Fruit fly (Drosophila melanogaster): Measurements from ENCODE around the gene pav.

DNA sequence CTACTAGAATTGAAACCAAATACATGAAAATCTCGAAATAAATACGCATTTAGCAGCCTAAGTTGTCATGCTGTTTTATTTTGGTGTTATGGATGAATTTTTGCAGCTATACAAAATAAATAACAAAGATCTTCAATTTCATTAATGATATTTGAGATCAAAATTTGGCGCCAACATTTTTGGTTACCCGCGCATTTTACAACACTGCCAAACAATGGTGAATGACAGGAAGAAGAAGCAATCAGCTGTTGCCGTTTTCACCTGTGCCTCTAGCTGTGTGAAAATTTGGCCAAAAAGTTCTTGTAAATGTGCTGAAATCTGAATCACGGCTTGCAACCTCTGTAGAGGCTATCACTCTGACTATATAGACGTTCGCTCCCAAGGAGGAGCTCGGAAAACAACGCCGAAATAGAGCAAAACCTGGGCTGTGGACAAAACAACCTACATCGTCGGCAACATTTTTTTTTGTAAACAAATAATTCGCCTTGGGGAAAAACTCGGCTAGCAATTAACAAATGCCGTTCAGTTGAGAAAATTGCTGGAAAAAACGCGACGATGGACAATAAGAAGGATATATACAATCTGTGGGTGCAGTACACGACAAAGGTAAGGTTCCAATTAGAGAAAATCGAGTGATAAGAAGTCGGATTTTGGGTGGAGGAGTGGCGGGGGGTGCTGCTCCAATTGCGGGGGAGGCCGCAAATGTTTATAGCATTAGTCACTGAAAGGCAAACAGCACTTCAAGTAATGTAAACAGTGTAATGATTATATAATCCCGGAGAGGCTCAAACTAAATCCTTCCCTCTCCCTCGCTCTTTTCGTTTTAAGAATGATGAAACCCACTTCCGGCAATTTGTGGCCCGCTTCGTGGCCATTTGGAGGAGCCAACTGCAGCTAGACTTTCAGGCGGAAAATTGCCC lies 48.5 kb upstream of the pav start, which contains the start of gene CG43367:
- TF ChIP-seq CG8478 (optimal IDR thresholded peaks at IDR 0.05) (no peak), CTCF (optimal IDR thresholded peaks at IDR 0.05) (no peak)
